Fruit fly (Drosophila melanogaster) whole organism, wandering third instar larva: Measurements from ENCODE around the gene CG15525.

Experiments used
- Abd-B ChIP-seq: fragments of >200 bp; optimal IDR thresholded peaks from 2 replicates; lab custom pipeline; 2017; ENCODE audit warnings: missing biosample characterization, missing genetic modification characterization
- CG9705 ChIP-seq: fragments of 200-800 bp; sonication (Bioruptor generic); optimal IDR thresholded peaks from 2 replicates; lab custom pipeline; 2018; ENCODE audit warnings: missing biosample characterization, mild to moderate bottlenecking, missing genetic modification characterization
- CrebA ChIP-seq: fragments of 200-800 bp; sonication (Bioruptor generic); optimal IDR thresholded peaks from 2 replicates; lab custom pipeline; 2016; ENCODE audit warnings: missing biosample characterization, mild to moderate bottlenecking, missing genetic modification characterization, borderline replicate concordance
- Dfd ChIP-seq: fragments of >200 bp; optimal IDR thresholded peaks from 2 replicates; lab custom pipeline; 2017; ENCODE audit warnings: missing biosample characterization, missing genetic modification characterization
- Dif ChIP-seq: fragments of 200-275, 200-300 bp; sonication (Bioruptor generic); optimal IDR thresholded peaks from 2 replicates; lab custom pipeline; 2018; ENCODE audit warnings: missing biosample characterization, missing genetic modification characterization; ENCODE audit not compliant: partially characterized antibody
- HLH106 ChIP-seq: fragments of 200-800 bp; optimal IDR thresholded peaks from 3 replicates; lab custom pipeline; 2019; ENCODE audit warnings: missing biosample characterization, mild to moderate bottlenecking, missing genetic modification characterization, moderate library complexity
- Hnf4 ChIP-seq: fragments of 200-800 bp; sonication (Bioruptor generic); optimal IDR thresholded peaks from 2 replicates; lab custom pipeline; 2016; ENCODE audit warnings: missing biosample characterization, mild to moderate bottlenecking, missing genetic modification characterization
- Hr78 ChIP-seq: fragments of >200 bp; optimal IDR thresholded peaks from 2 replicates; lab custom pipeline; 2017; ENCODE audit warnings: missing biosample characterization, missing genetic modification characterization
- Hr83 ChIP-seq: fragments of 200-300 bp; sonication (Bioruptor generic); optimal IDR thresholded peaks from 2 replicates; lab custom pipeline; 2016; ENCODE audit warnings: missing biosample characterization, mild to moderate bottlenecking, missing genetic modification characterization, moderate library complexity; ENCODE audit not compliant: poor library complexity, severe bottlenecking
- Jra ChIP-seq: sonication (Bioruptor generic); optimal IDR thresholded peaks from 2 replicates; lab custom pipeline; 2016; ENCODE audit warnings: missing biosample characterization, missing genetic modification characterization
- Mio ChIP-seq: sonication (Bioruptor generic); optimal IDR thresholded peaks from 2 replicates; lab custom pipeline; 2016; ENCODE audit warnings: missing biosample characterization, missing genetic modification characterization
- Myc ChIP-seq: fragments of >200 bp; optimal IDR thresholded peaks from 2 replicates; lab custom pipeline; 2017
- N ChIP-seq: fragments of >200 bp; optimal IDR thresholded peaks from 2 replicates; lab custom pipeline; 2018; ENCODE audit warnings: missing biosample characterization, missing external identifiers, missing genetic modification characterization
- OdsH ChIP-seq: fragments of 200-800 bp; sonication (Bioruptor generic); optimal IDR thresholded peaks from 2 replicates; lab custom pipeline; 2016; ENCODE audit warnings: missing biosample characterization, mild to moderate bottlenecking, missing genetic modification characterization
- Vsx2 ChIP-seq: fragments of 200-300, 225-300 bp; sonication (Bioruptor generic); optimal IDR thresholded peaks from 2 replicates; lab custom pipeline; 2018; ENCODE audit warnings: missing biosample characterization, missing genetic modification characterization; ENCODE audit not compliant: partially characterized antibody
- br ChIP-seq: fragments of 200-800 bp; sonication (Bioruptor generic); optimal IDR thresholded peaks from 2 replicates; lab custom pipeline; 2016; ENCODE audit warnings: missing biosample characterization, missing genetic modification characterization
- brk ChIP-seq: fragments of 200-800 bp; sonication (Bioruptor generic); optimal IDR thresholded peaks from 2 replicates; lab custom pipeline; 2016; ENCODE audit warnings: missing biosample characterization, mild to moderate bottlenecking, missing genetic modification characterization
- dl ChIP-seq, 2 experiments: fragments of 175-275, 200-275 bp in 1 of 2; fragments of 200-275 bp in 1 of 2; sonication (Bioruptor generic); optimal IDR thresholded peaks; lab custom pipeline; 2018; ENCODE audit warnings: mild to moderate bottlenecking in 2 of 2, missing biosample characterization in 2 of 2, missing genetic modification characterization in 2 of 2, moderate library complexity in 2 of 2; ENCODE audit not compliant: partially characterized antibody in 2 of 2, insufficient read depth in 1 of 2
- dmrt93B ChIP-seq: fragments of 200-800 bp; sonication (Bioruptor generic); optimal IDR thresholded peaks from 2 replicates; lab custom pipeline; 2018; ENCODE audit warnings: missing biosample characterization, mild to moderate bottlenecking, missing genetic modification characterization
- dsf ChIP-seq: sonication (Bioruptor generic); optimal IDR thresholded peaks from 2 replicates; lab custom pipeline; 2016; ENCODE audit warnings: missing biosample characterization, missing genetic modification characterization, borderline replicate concordance
- ey ChIP-seq: fragments of 200-800 bp; sonication (Bioruptor generic); optimal IDR thresholded peaks from 2 replicates; lab custom pipeline; 2016; ENCODE audit warnings: missing biosample characterization, missing genetic modification characterization
- foxo ChIP-seq, 2 experiments: fragments of 200-800 bp; sonication (Bioruptor generic); optimal IDR thresholded peaks; 2 replicates in 1 of 2; 3 replicates in 1 of 2; lab custom pipeline; 2016 to 2017; ENCODE audit warnings: missing biosample characterization in 2 of 2, missing genetic modification characterization in 2 of 2
- fru ChIP-seq: fragments of 200-800 bp; sonication (Bioruptor generic); optimal IDR thresholded peaks from 3 replicates; lab custom pipeline; 2016; ENCODE audit warnings: missing biosample characterization, mild to moderate bottlenecking, missing genetic modification characterization
- h ChIP-seq: fragments of 200-800 bp; sonication (Bioruptor generic); optimal IDR thresholded peaks from 3 replicates; lab custom pipeline; 2016; ENCODE audit warnings: missing biosample characterization, mild to moderate bottlenecking, missing genetic modification characterization
- jim ChIP-seq: fragments of 175-275, 200-325 bp; sonication (Bioruptor generic); optimal IDR thresholded peaks from 2 replicates; lab custom pipeline; 2016; ENCODE audit warnings: missing biosample characterization, mild to moderate bottlenecking, missing genetic modification characterization
- pan ChIP-seq: fragments of >200 bp; optimal IDR thresholded peaks from 2 replicates; lab custom pipeline; 2017
- psq ChIP-seq: fragments of 200-800 bp; sonication (Bioruptor generic); optimal IDR thresholded peaks from 3 replicates; lab custom pipeline; 2017; ENCODE audit warnings: missing biosample characterization, mild to moderate bottlenecking, missing genetic modification characterization, moderate library complexity
- rgr ChIP-seq: fragments of 200-800 bp; sonication (Bioruptor generic); optimal IDR thresholded peaks from 3 replicates; lab custom pipeline; 2016; ENCODE audit warnings: missing biosample characterization, mild to moderate bottlenecking, missing genetic modification characterization
- sage ChIP-seq: fragments of 200-800 bp; sonication (Bioruptor generic); optimal IDR thresholded peaks from 2 replicates; lab custom pipeline; 2016; ENCODE audit warnings: missing biosample characterization, mild to moderate bottlenecking, missing genetic modification characterization
- sv ChIP-seq: fragments of 200-800 bp; sonication (Bioruptor generic); optimal IDR thresholded peaks from 3 replicates; lab custom pipeline; 2016; ENCODE audit warnings: missing biosample characterization, missing genetic modification characterization
- tai ChIP-seq: sonication (Bioruptor generic); optimal IDR thresholded peaks from 2 replicates; lab custom pipeline; 2016; ENCODE audit warnings: missing biosample characterization, missing genetic modification characterization
- usp ChIP-seq: fragments of >200 bp; optimal IDR thresholded peaks from 2 replicates; lab custom pipeline; 2017; ENCODE audit warnings: missing biosample characterization, missing genetic modification characterization
- woc ChIP-seq: sonication (Bioruptor generic); optimal IDR thresholded peaks from 2 replicates; lab custom pipeline; 2016; ENCODE audit warnings: missing biosample characterization, mild to moderate bottlenecking, missing genetic modification characterization

The CG15525 gene

dm6 chr3R:30014480-30014879 lies 17.0 kb upstream of the CG15525 start:
- TF ChIP-seq Dif (no peak), foxo (GFP tag; optimal IDR thresholded peaks at IDR 0.05; lab: Kevin White, UChicago) (no peak), brk (no peak), N (GFP tag; lab: Kevin White, UChicago) (no peak), HLH106 (tag; lab: Kevin White, UChicago) (no peak), Abd-B (GFP tag; lab: Kevin White, UChicago) (no peak), OdsH (GFP tag; lab: Kevin White, UChicago) (no peak), sage (GFP tag; lab: Kevin White, UChicago) (no peak), rgr (no peak), Vsx2 (no peak), psq (no peak), sv (GFP tag; lab: Kevin White, UChicago) (no peak), tai (GFP tag; lab: Kevin White, UChicago) (no peak), dl (GFP tag; optimal IDR thresholded peaks at IDR 0.05; lab: Kevin White, UChicago; ENCODE audit: insufficient read depth in 1 of 2, partially characterized antibody in 2 of 2) (no peak), Dfd (GFP tag; lab: Kevin White, UChicago) (no peak), Myc (lab: Kevin White, UChicago) (no peak)
- TF ChIP-seq, all 38 proteins: peak for 0

dm6 chr3R:30013909-30014308 lies 16.4 kb upstream of the CG15525 start:
- TF ChIP-seq pan (no peak), ey (GFP tag; lab: Kevin White, UChicago) (no peak), OdsH (GFP tag; lab: Kevin White, UChicago) (no peak), tai (GFP tag; lab: Kevin White, UChicago) (no peak), foxo (GFP tag; optimal IDR thresholded peaks at IDR 0.05; lab: Kevin White, UChicago) (no peak), jim (GFP tag; lab: Kevin White, UChicago) (no peak), sage (GFP tag; lab: Kevin White, UChicago) (no peak), Dfd (GFP tag; lab: Kevin White, UChicago) (no peak), usp (GFP tag; lab: Kevin White, UChicago) (no peak), Hr83 (GFP tag; lab: Kevin White, UChicago) (no peak), CG9705 (no peak), rgr (no peak), sv (GFP tag; lab: Kevin White, UChicago) (no peak)

- TF ChIP-seq woc (GFP tag; lab: Kevin White, UChicago) = no peak
- no peak for TF ChIP-seq usp (GFP tag; lab: Kevin White, UChicago)
- no peak for TF ChIP-seq Jra
- peak; percentile 68 for TF ChIP-seq h
- no peak for TF ChIP-seq dmrt93B
- TF ChIP-seq pan = no peak
- no peak for TF ChIP-seq dsf (GFP tag; lab: Kevin White, UChicago)
- no peak for TF ChIP-seq Hr78
- no peak for TF ChIP-seq Hr83 (GFP tag; lab: Kevin White, UChicago)
- peak; percentile 32 for TF ChIP-seq fru (GFP tag; lab: Kevin White, UChicago)
- peak in 1 of 2 experiments; percentile 67 for TF ChIP-seq foxo (GFP tag; optimal IDR thresholded peaks at IDR 0.05; lab: Kevin White, UChicago)
- no peak for TF ChIP-seq Mio (GFP tag; lab: Kevin White, UChicago)
- peak; percentile 25 for TF ChIP-seq br (GFP tag; lab: Kevin White, UChicago)
- TF ChIP-seq OdsH (GFP tag; lab: Kevin White, UChicago) = peak; percentile 38
- no peak for TF ChIP-seq Abd-B (GFP tag; lab: Kevin White, UChicago)
- no peak for TF ChIP-seq psq
- TF ChIP-seq Vsx2 = no peak
- no peak for TF ChIP-seq CrebA
- TF ChIP-seq Hnf4 (GFP tag; lab: Kevin White, UChicago) = peak; percentile 27
- TF ChIP-seq ey (GFP tag; lab: Kevin White, UChicago) = peak; percentile 44
- TF ChIP-seq rgr = peak; percentile 12
- TF ChIP-seq Dif = no peak
- no peak for TF ChIP-seq sage (GFP tag; lab: Kevin White, UChicago)
- TF ChIP-seq HLH106 (tag; lab: Kevin White, UChicago) = no peak
Observed at dm6 chr3R:30012602-30013489, 15.4 kb upstream of the CG15525 start.
